Fruit fly (Drosophila melanogaster) whole organism, prepupa: ENCODE data around the gene CG9555.

Experiments used
- Blimp-1 ChIP-seq: fragments of 200-800 bp; sonication (Bioruptor generic); optimal IDR thresholded peaks from 3 replicates; lab custom pipeline; 2017; ENCODE audit warnings: missing biosample characterization, missing genetic modification characterization, mild to moderate bottlenecking, moderate library complexity, missing genetic modification reagents
- CG10631 ChIP-seq: fragments of 200-800 bp; sonication (Bioruptor generic); optimal IDR thresholded peaks from 2 replicates; lab custom pipeline; 2016; ENCODE audit warnings: missing biosample characterization, missing genetic modification characterization
- CG10669 ChIP-seq: fragments of 200-800 bp; sonication (Bioruptor generic); optimal IDR thresholded peaks from 3 replicates; lab custom pipeline; 2018; ENCODE audit warnings: missing biosample characterization, mild to moderate bottlenecking, missing genetic modification characterization, moderate library complexity
- CG11762 ChIP-seq: fragments of 200-800 bp; sonication (Bioruptor generic); optimal IDR thresholded peaks from 3 replicates; lab custom pipeline; 2016; ENCODE audit warnings: missing biosample characterization, missing genetic modification characterization; ENCODE audit not compliant: insufficient read depth
- CG11902 ChIP-seq: fragments of 200-800 bp; sonication (Bioruptor generic); optimal IDR thresholded peaks from 3 replicates; lab custom pipeline; 2016; ENCODE audit warnings: missing biosample characterization, missing genetic modification characterization
- CG15336 ChIP-seq: fragments of 200-800 bp; sonication (Bioruptor generic); IDR thresholded peaks from 2 replicates; pipeline ENCODE4 v1.3.6; 2022; ENCODE audit warnings: missing biosample characterization, missing genetic modification characterization
- CG16779 ChIP-seq: fragments of 200-800 bp; sonication (Bioruptor generic); optimal IDR thresholded peaks from 3 replicates; lab custom pipeline; 2017; ENCODE audit warnings: missing biosample characterization, mild to moderate bottlenecking, missing genetic modification characterization
- CG31627 ChIP-seq: fragments of 200-800 bp; sonication (Bioruptor generic); optimal IDR thresholded peaks from 3 replicates; lab custom pipeline; 2016; ENCODE audit warnings: missing biosample characterization, missing genetic modification characterization
- CG3919 ChIP-seq: fragments of 200-800 bp; sonication (Bioruptor generic); optimal IDR thresholded peaks from 3 replicates; lab custom pipeline; 2016; ENCODE audit warnings: missing biosample characterization, missing genetic modification characterization
- CG6163 ChIP-seq: fragments of 200-800 bp; sonication (Bioruptor generic); IDR thresholded peaks from 3 replicates; pipeline ENCODE4 v1.3.6; 2022; ENCODE audit warnings: missing biosample characterization, missing genetic modification characterization
- CG6276 ChIP-seq: fragments of 200-800 bp; sonication (Bioruptor generic); optimal IDR thresholded peaks from 2 replicates; lab custom pipeline; 2017; ENCODE audit warnings: missing biosample characterization, mild to moderate bottlenecking, missing genetic modification characterization
- CG6792 ChIP-seq: fragments of 200-800 bp; sonication (Bioruptor generic); optimal IDR thresholded peaks from 3 replicates; lab custom pipeline; 2016; ENCODE audit warnings: missing biosample characterization, missing genetic modification characterization
- CG6808 ChIP-seq: fragments of 200-800 bp; sonication (Bioruptor generic); optimal IDR thresholded peaks from 3 replicates; lab custom pipeline; 2017; ENCODE audit warnings: missing biosample characterization, missing genetic modification characterization, mild to moderate bottlenecking, moderate library complexity, missing genetic modification reagents
- CG7368 ChIP-seq: fragments of 200-800 bp; sonication (Bioruptor generic); optimal IDR thresholded peaks from 3 replicates; lab custom pipeline; 2016; ENCODE audit warnings: missing biosample characterization, missing genetic modification characterization
- CG8119 ChIP-seq: fragments of 200-800 bp; sonication (Bioruptor generic); IDR thresholded peaks from 3 replicates; pipeline ENCODE4 v1.3.6; 2022; ENCODE audit warnings: missing biosample characterization, missing genetic modification characterization
- CG8319 ChIP-seq: fragments of 200-800 bp; sonication (Bioruptor generic); optimal IDR thresholded peaks from 3 replicates; lab custom pipeline; 2016; ENCODE audit warnings: missing biosample characterization, missing genetic modification characterization
- CG8632 ChIP-seq: fragments of 200-800 bp; sonication (Bioruptor generic); optimal IDR thresholded peaks from 3 replicates; lab custom pipeline; 2016; ENCODE audit warnings: missing biosample characterization, missing genetic modification characterization
- CG9139 ChIP-seq: fragments of 200-800 bp; sonication (Bioruptor generic); optimal IDR thresholded peaks from 3 replicates; lab custom pipeline; 2017; ENCODE audit warnings: missing biosample characterization, mild to moderate bottlenecking, missing genetic modification characterization
- Eip75B ChIP-seq: fragments of 200-800 bp; sonication (Bioruptor generic); optimal IDR thresholded peaks from 3 replicates; lab custom pipeline; 2016; ENCODE audit warnings: missing biosample characterization, missing genetic modification characterization
- Eip93F ChIP-seq: fragments of 200-800 bp; sonication (Bioruptor generic); optimal IDR thresholded peaks from 2 replicates; lab custom pipeline; 2016; ENCODE audit warnings: missing biosample characterization, mild to moderate bottlenecking, missing genetic modification characterization
- Ets21C ChIP-seq: fragments of 200-800 bp; sonication (Bioruptor generic); optimal IDR thresholded peaks from 3 replicates; lab custom pipeline; 2016; ENCODE audit warnings: missing biosample characterization, missing genetic modification characterization
- Hr38 ChIP-seq: sonication (Bioruptor generic); optimal IDR thresholded peaks from 2 replicates; lab custom pipeline; 2016; ENCODE audit warnings: missing biosample characterization, missing genetic modification characterization
- Hr4 ChIP-seq: fragments of 200-800 bp; sonication (Bioruptor generic); optimal IDR thresholded peaks from 3 replicates; lab custom pipeline; 2016; ENCODE audit warnings: missing biosample characterization, missing genetic modification characterization
- Lpt ChIP-seq: fragments of 200-800 bp; sonication (Bioruptor generic); optimal IDR thresholded peaks from 3 replicates; lab custom pipeline; 2016; ENCODE audit warnings: missing biosample characterization, missing genetic modification characterization
- OdsH ChIP-seq: fragments of 200-800 bp; sonication (Bioruptor generic); optimal IDR thresholded peaks from 3 replicates; lab custom pipeline; 2016; ENCODE audit warnings: missing biosample characterization, missing genetic modification characterization
- Sox102F ChIP-seq: fragments of 200-800 bp; sonication (Bioruptor generic); optimal IDR thresholded peaks from 2 replicates; lab custom pipeline; 2016; ENCODE audit warnings: missing biosample characterization, mild to moderate bottlenecking, missing genetic modification characterization
- Sox14 ChIP-seq: fragments of 200-800 bp; sonication (Bioruptor generic); optimal IDR thresholded peaks from 3 replicates; lab custom pipeline; 2016; ENCODE audit warnings: missing biosample characterization, missing genetic modification characterization
- Sox15 ChIP-seq: fragments of 200-800 bp; sonication (Bioruptor generic); optimal IDR thresholded peaks from 3 replicates; lab custom pipeline; 2016; ENCODE audit warnings: missing biosample characterization, missing genetic modification characterization
- achi ChIP-seq: fragments of 200-800 bp; sonication (Bioruptor generic); optimal IDR thresholded peaks from 3 replicates; lab custom pipeline; 2016; ENCODE audit warnings: missing biosample characterization, missing genetic modification characterization
- acj6 ChIP-seq: fragments of 200-800 bp; sonication (Bioruptor generic); optimal IDR thresholded peaks from 3 replicates; lab custom pipeline; 2016; ENCODE audit warnings: missing biosample characterization, missing genetic modification characterization
- cyc ChIP-seq: fragments of 200-800 bp; sonication (Bioruptor generic); optimal IDR thresholded peaks from 3 replicates; lab custom pipeline; 2016; ENCODE audit warnings: missing biosample characterization, missing genetic modification characterization
- dac ChIP-seq: fragments of 200-800 bp; sonication (Bioruptor generic); optimal IDR thresholded peaks from 2 replicates; lab custom pipeline; 2017; ENCODE audit warnings: missing biosample characterization, mild to moderate bottlenecking, missing genetic modification characterization
- dsx ChIP-seq: fragments of 200-800 bp; optimal IDR thresholded peaks from 3 replicates; lab custom pipeline; 2019; ENCODE audit warnings: missing biosample characterization, mild to moderate bottlenecking, missing genetic modification characterization, moderate library complexity; ENCODE audit not compliant: poor library complexity, severe bottlenecking
- eg ChIP-seq: fragments of 200-800 bp; sonication (Bioruptor generic); IDR thresholded peaks from 3 replicates; pipeline ENCODE4 v1.3.6; 2022; ENCODE audit warnings: missing biosample characterization, missing genetic modification characterization
- fd59A ChIP-seq: fragments of 200-800 bp; sonication (Bioruptor generic); optimal IDR thresholded peaks from 2 replicates; lab custom pipeline; 2017; ENCODE audit warnings: missing biosample characterization, mild to moderate bottlenecking, missing genetic modification characterization, missing genetic modification reagents
- fd85E ChIP-seq: fragments of 200-800 bp; sonication (Bioruptor generic); optimal IDR thresholded peaks from 3 replicates; lab custom pipeline; 2016; ENCODE audit warnings: missing biosample characterization, missing genetic modification characterization
- fkh ChIP-seq: fragments of 200-800 bp; sonication (Bioruptor generic); optimal IDR thresholded peaks from 3 replicates; lab custom pipeline; 2017; ENCODE audit warnings: missing biosample characterization, mild to moderate bottlenecking, missing genetic modification characterization, moderate library complexity
- lz ChIP-seq: fragments of 200-800 bp; sonication (Bioruptor generic); optimal IDR thresholded peaks from 3 replicates; lab custom pipeline; 2016; ENCODE audit warnings: missing biosample characterization, missing genetic modification characterization
- net ChIP-seq: fragments of 200-800 bp; sonication (Bioruptor generic); optimal IDR thresholded peaks from 3 replicates; lab custom pipeline; 2016; ENCODE audit warnings: missing biosample characterization, missing genetic modification characterization
- salr ChIP-seq, 2 experiments: fragments of 200-800 bp; sonication (Bioruptor generic); optimal IDR thresholded peaks; 3 replicates each; lab custom pipeline; 2016 to 2018; ENCODE audit warnings: missing biosample characterization in 2 of 2, missing genetic modification characterization in 2 of 2, mild to moderate bottlenecking in 1 of 2
- spab ChIP-seq: fragments of 200-800 bp; sonication (Bioruptor generic); optimal IDR thresholded peaks from 2 replicates; lab custom pipeline; 2017; ENCODE audit warnings: missing biosample characterization, mild to moderate bottlenecking, missing genetic modification characterization, missing genetic modification reagents
- ss ChIP-seq, 2 experiments: fragments of 200-800 bp; sonication (Bioruptor generic); optimal IDR thresholded peaks; 2 replicates in 1 of 2; 3 replicates in 1 of 2; lab custom pipeline; 2017 to 2018; ENCODE audit warnings: mild to moderate bottlenecking in 2 of 2, missing biosample characterization in 2 of 2, missing genetic modification characterization in 2 of 2, moderate library complexity in 1 of 2
- svp ChIP-seq: fragments of 200-800 bp; sonication (Bioruptor generic); peaks from one replicate; lab custom pipeline; 2016; ENCODE audit warnings: missing biosample characterization, missing genetic modification characterization

Gene CG9555

DNA sequence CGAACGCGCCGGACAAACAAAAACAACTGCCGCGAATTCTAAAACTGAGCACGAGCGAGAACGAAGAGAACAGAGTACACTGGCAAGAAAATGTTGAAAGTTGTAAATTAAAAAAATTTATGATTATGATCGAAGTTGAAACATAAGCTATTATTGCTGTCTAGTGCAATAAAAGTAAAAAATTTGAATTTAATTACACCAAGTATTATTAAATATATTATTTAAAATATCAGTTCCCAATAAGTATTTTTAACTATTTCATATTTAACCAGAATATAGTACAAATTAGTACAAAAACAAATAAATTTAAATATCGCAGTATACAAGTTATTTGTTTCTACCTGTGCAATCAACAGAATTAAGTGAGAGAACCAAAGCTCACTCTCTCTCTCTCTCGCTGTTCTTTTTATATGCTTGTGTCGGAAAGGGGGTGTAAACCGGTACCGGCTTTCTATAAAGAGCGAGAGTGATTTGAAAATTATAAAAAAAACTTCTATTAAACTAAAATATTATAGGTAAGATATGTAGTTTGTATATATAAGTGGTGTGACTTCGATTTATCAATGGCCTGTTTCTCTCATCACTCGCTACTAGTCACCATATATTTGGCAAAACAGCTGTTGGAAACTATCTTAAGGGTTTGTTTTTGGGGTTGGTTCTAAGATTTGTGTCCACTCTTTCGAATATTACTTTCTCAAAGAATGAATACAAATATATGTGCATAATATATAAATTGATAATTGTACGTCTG, 40.2 kb upstream of the CG9555 start, which contains the start of gene C1GalTA (continued):
- TF ChIP-seq CG6808 (GFP tag; lab: Kevin White, UChicago) (peak; percentile 97), lz (GFP tag; lab: Kevin White, UChicago) (peak; percentile 88), fd85E (GFP tag; lab: Kevin White, UChicago) (peak; percentile 77), Hr38 (GFP tag; lab: Kevin White, UChicago) (no peak), Ets21C (peak; percentile 75), CG11762 (GFP tag; lab: Kevin White, UChicago) (peak; percentile 96), achi (peak; percentile 97), CG3919 (GFP tag; lab: Kevin White, UChicago) (peak; percentile 97), Eip93F (peak; percentile 73), Eip75B (GFP tag; lab: Kevin White, UChicago) (peak; percentile 86), dsx (GFP tag; lab: Kevin White, UChicago) (peak; percentile 99), Hr4 (GFP tag; lab: Kevin White, UChicago) (peak; percentile 75), acj6 (GFP tag; lab: Kevin White, UChicago) (peak; percentile 96), Sox14 (GFP tag; lab: Kevin White, UChicago) (peak; percentile 87), cyc (GFP tag; lab: Kevin White, UChicago) (peak; percentile 89), CG8319 (GFP tag; lab: Kevin White, UChicago) (peak; percentile 87), CG10669 (peak; percentile 97), CG8119 (GFP tag; lab: Robert Waterston, UW) (peak; percentile 99), svp (GFP tag; lab: Kevin White, UChicago) (peak; percentile 96), CG7368 (GFP tag; lab: Kevin White, UChicago) (peak; percentile 93), CG6163 (peak; percentile 97), CG16779 (tag; lab: Kevin White, UChicago) (peak; percentile 96), OdsH (peak; percentile 96), fd59A (GFP tag; lab: Kevin White, UChicago) (peak; percentile 94), CG31627 (GFP tag; lab: Kevin White, UChicago) (peak; percentile 80), CG15336 (GFP tag; lab: Robert Waterston, UW) (peak; percentile 98), CG6276 (GFP tag; lab: Kevin White, UChicago) (peak; percentile 96)
- TF ChIP-seq, all 60 proteins: peak for 59

DNA sequence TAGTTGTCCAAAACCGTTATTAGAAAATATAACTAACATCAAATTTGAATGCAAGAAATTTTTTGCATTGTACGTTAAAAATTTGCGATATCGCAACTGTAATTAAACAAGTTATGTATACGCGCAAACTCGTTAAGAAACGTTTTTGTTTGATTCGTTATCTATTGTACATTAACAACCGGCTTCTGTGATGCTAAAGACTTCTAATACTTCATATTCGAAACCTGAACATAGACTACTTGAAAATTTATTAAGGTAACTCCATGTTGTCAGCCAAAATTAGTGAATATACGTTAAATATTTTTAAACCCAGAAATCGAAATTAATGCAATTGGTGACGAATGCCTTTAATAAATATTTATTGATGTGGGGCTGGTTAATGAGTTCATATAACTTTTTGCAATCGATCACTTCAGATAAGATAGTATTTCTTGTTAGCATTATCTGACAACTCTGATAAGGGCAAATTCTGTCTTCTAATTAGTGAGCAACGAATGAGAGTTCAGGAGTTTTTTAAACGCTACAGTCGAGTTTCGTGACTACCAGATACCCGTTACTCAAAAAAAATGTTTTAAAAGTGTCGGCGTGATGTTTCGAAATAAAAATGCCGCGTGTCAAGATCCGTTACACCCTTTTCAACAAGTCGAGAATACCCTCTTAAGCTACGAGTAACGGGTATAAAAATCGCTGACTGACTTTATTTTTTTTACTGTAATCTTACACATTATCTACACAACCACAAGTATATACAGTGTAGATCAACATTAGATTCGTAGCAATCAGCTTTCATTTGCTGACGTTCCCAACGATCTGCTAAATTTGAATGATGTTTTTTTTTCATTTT, 39.1 kb upstream of the CG9555 start:
- TF ChIP-seq ss (GFP tag; optimal IDR thresholded peaks at IDR 0.05; lab: Kevin White, UChicago): no peak
- TF ChIP-seq CG9139 (GFP tag; lab: Kevin White, UChicago): no peak
- peak; percentile 67 for TF ChIP-seq CG6792 (GFP tag; lab: Kevin White, UChicago)
- TF ChIP-seq cyc (GFP tag; lab: Kevin White, UChicago): peak; percentile 56
- peak; percentile 31 for TF ChIP-seq Blimp-1 (GFP tag; lab: Kevin White, UChicago)
- TF ChIP-seq Lpt (GFP tag; lab: Kevin White, UChicago): peak; percentile 40
- TF ChIP-seq CG10631 (GFP tag; lab: Kevin White, UChicago): peak; percentile 71
- peak; percentile 42 for TF ChIP-seq svp (GFP tag; lab: Kevin White, UChicago)
- TF ChIP-seq fkh (GFP tag; lab: Kevin White, UChicago): no peak
- TF ChIP-seq CG3919 (GFP tag; lab: Kevin White, UChicago): peak; percentile 61
- TF ChIP-seq spab (GFP tag; lab: Kevin White, UChicago): peak; percentile 15
- peak; percentile 42; the same call in 1 of the 3 replicates for TF ChIP-seq eg (GFP tag; lab: Robert Waterston, UW)
- TF ChIP-seq salr (GFP tag; optimal IDR thresholded peaks at IDR 0.05; lab: Kevin White, UChicago): peak in 1 of 2 experiments; percentile 32
- TF ChIP-seq CG8632: peak; percentile 55
- TF ChIP-seq achi: peak; percentile 61
- peak; percentile 54 for TF ChIP-seq Ets21C
- TF ChIP-seq Hr38 (GFP tag; lab: Kevin White, UChicago): no peak
- TF ChIP-seq CG6808 (GFP tag; lab: Kevin White, UChicago): peak; percentile 31
- peak; percentile 59 for TF ChIP-seq CG31627 (GFP tag; lab: Kevin White, UChicago)
- TF ChIP-seq CG7368 (GFP tag; lab: Kevin White, UChicago): peak; percentile 31
- peak; percentile 32 for TF ChIP-seq Eip93F
- peak; percentile 64 for TF ChIP-seq OdsH
- TF ChIP-seq CG16779 (tag; lab: Kevin White, UChicago): no peak
- peak; percentile 6 for TF ChIP-seq CG11902 (GFP tag; lab: Kevin White, UChicago)
- TF ChIP-seq Sox15 (GFP tag; lab: Kevin White, UChicago): peak; percentile 35
- peak; percentile 33 for TF ChIP-seq CG10669
- TF ChIP-seq Sox102F (GFP tag; lab: Kevin White, UChicago): peak; percentile 77
- TF ChIP-seq acj6 (GFP tag; lab: Kevin White, UChicago): peak; percentile 53
- no peak for TF ChIP-seq dac (GFP tag; lab: Kevin White, UChicago)
- peak; percentile 50 for TF ChIP-seq net (GFP tag; lab: Kevin White, UChicago)
- peak; percentile 47 for TF ChIP-seq Hr4 (GFP tag; lab: Kevin White, UChicago)
- TF ChIP-seq Sox14 (GFP tag; lab: Kevin White, UChicago): peak; percentile 55
